Fruit fly (Drosophila melanogaster): ENCODE results near the gene Arpc4.

DNA sequence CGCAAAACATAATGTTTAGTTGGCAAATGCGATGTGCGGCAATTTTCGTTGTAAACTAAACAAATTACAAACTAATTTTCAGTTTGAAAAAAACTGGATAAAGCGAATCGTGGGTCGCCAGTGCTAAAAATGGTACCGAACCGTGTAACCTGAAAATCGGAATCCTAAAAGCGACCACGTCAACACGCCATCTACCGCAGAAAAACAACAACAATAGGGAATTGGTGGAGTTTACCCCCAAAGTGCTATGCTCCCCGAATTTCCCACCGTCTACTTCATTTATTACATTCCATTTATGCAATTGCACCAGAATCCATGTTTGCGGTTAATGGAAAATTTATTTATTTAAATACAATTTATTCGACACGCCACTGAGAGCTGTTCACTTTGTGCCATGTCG is 48.1 kb downstream of the Arpc4 start:
- TF ChIP-seq CG8478 (optimal IDR thresholded peaks at IDR 0.05), result no peak
- peak; percentile 76 to 79 for TF ChIP-seq CTCF (optimal IDR thresholded peaks at IDR 0.05)

Measured in S2 (cell line).